Worm (Caenorhabditis elegans): ENCODE measurements around the gene mrpl-22.
A peak's percentile ranks its signal among the peaks of the same experiment; 100 is the strongest.

The mrpl-22 gene

DNA sequence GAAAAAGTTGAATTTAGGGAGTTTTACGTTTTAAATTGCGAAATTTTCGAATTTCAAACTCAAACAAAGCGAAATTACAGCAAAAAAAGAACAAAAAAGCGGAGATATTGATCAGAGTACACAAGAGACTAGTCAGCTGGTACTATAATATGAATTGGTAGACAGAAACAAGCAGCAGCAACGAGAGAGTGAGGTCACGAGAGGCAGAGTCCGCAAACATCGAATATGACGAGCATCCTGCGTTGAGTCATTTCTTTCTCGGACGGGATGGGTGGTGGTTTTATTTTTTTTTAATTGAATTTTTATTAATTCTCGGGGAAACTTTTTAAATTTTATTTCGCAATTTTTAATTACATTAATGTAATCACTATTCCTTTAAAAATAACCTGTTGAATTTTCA, 15.6 kb upstream of the mrpl-22 start:
- TF ChIP-seq ceh-39 (tag; optimal IDR thresholded peaks at IDR 0.05) (no peak), mep-1 (tag; optimal IDR thresholded peaks at IDR 0.05) (peak; percentile 64), lsy-2 (tag; optimal IDR thresholded peaks at IDR 0.05) (peak; percentile 58), nhr-237 (tag; optimal IDR thresholded peaks at IDR 0.05) (peak; percentile 15), ces-1 (GFP tag; optimal IDR thresholded peaks at IDR 0.05) (peak; percentile 54), M03D4.4 (tag; optimal IDR thresholded peaks at IDR 0.05) (no peak), lin-13 (tag; optimal IDR thresholded peaks at IDR 0.05) (peak; percentile 36), pha-4 (tag; optimal IDR thresholded peaks at IDR 0.05) (peak; percentile 51), sptf-1 (tag; optimal IDR thresholded peaks at IDR 0.05) (no peak), nhr-28 (tag; optimal IDR thresholded peaks at IDR 0.05) (no peak), ceh-83 (GFP tag; optimal IDR thresholded peaks at IDR 0.05) (no peak), tbx-8 (GFP tag; optimal IDR thresholded peaks at IDR 0.05) (no peak), nhr-76 (tag; optimal IDR thresholded peaks at IDR 0.05) (no peak)

DNA sequence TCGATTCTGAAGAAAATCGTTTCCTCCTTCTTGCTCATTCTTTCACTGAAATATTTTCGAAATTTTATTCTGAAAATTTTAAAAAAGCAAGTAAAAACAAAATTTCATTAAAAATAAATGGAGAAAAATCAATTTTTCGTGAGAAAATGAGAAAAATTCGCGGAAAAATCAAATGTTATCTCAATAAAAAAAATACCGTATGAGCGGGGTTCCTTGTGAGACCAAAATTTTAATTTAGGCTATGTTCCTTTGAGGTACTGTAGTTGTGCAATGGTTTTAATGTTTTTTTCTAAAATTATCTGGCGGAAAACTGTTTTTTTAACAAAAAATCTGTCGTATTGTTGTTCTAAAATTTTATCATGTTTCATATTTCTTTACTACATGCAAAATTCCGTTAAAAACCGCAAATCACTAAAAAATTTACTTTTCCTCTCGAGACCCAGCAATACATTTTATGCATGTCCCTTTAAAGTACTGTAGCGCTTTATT, 15.1 kb upstream of the mrpl-22 start, which contains the start of gene epg-6:
Gene epg-6 (minus strand): TSS at position 51 of the 489 bp plus-strand sequence.
- no peak for TF ChIP-seq ztf-11 (tag; optimal IDR thresholded peaks at IDR 0.05)
- no peak for TF ChIP-seq elt-1 (tag; optimal IDR thresholded peaks at IDR 0.05; ENCODE audit: borderline replicate concordance, insufficient read depth)
- TF ChIP-seq ceh-39 (tag; optimal IDR thresholded peaks at IDR 0.05): no peak
- TF ChIP-seq pha-4 (tag; optimal IDR thresholded peaks at IDR 0.05): no peak
- no peak for TF ChIP-seq bed-3 (GFP tag; optimal IDR thresholded peaks at IDR 0.05)
- TF ChIP-seq drap-1 (GFP tag; optimal IDR thresholded peaks at IDR 0.05): no peak
- TF ChIP-seq unc-39 (tag; optimal IDR thresholded peaks at IDR 0.05): no peak
- no peak for TF ChIP-seq nhr-12 (tag; optimal IDR thresholded peaks at IDR 0.05)
- TF ChIP-seq zip-8 (tag; optimal IDR thresholded peaks at IDR 0.05): no peak
- TF ChIP-seq ham-2 (GFP tag; optimal IDR thresholded peaks at IDR 0.05): no peak
- TF ChIP-seq cnd-1 (tag; optimal IDR thresholded peaks at IDR 0.05): no peak
- TF ChIP-seq nhr-76 (tag; optimal IDR thresholded peaks at IDR 0.05): no peak
- no peak for TF ChIP-seq sptf-1 (tag; optimal IDR thresholded peaks at IDR 0.05)
- no peak for TF ChIP-seq sem-2 (GFP tag; optimal IDR thresholded peaks at IDR 0.05)
- TF ChIP-seq blmp-1 (tag; optimal IDR thresholded peaks at IDR 0.05): no peak
- TF ChIP-seq nhr-28 (tag; optimal IDR thresholded peaks at IDR 0.05): no peak
- TF ChIP-seq hlh-1 (tag; optimal IDR thresholded peaks at IDR 0.05): no peak
- no peak for TF ChIP-seq ces-1 (GFP tag; optimal IDR thresholded peaks at IDR 0.05)
- no peak for TF ChIP-seq tbx-8 (GFP tag; optimal IDR thresholded peaks at IDR 0.05)
- TF ChIP-seq nhr-2 (tag; optimal IDR thresholded peaks at IDR 0.05): no peak

DNA sequence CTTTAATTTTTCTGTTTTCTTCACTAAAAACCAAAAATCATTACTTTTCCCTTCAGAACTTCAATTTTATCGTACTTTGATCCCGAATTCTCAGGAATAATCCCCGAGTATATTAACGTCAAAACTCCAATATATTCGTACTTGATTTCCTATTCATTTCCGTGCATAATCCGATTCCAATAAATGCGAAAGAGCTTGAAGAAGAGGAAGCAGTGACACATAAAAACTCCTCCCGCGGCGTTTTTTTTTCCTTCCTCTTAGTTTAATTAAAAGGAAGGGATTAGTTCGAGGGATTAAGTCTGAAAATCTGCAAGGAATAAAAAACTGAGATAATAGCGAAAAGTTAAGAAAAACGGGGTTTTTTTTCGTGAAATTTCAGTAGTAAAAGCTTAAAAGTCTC, 14.4 kb upstream of the mrpl-22 start:
- TF ChIP-seq unc-120 (tag; optimal IDR thresholded peaks at IDR 0.05; ENCODE audit: poor library complexity, severe bottlenecking) (no peak), nhr-28 (tag; optimal IDR thresholded peaks at IDR 0.05) (no peak), blmp-1 (tag; optimal IDR thresholded peaks at IDR 0.05) (no peak), ham-2 (GFP tag; optimal IDR thresholded peaks at IDR 0.05) (no peak), flh-1 (GFP tag; optimal IDR thresholded peaks at IDR 0.05) (no peak), lsy-2 (tag; optimal IDR thresholded peaks at IDR 0.05) (no peak), ces-1 (GFP tag; optimal IDR thresholded peaks at IDR 0.05) (no peak), tbx-8 (GFP tag; optimal IDR thresholded peaks at IDR 0.05) (no peak)

DNA sequence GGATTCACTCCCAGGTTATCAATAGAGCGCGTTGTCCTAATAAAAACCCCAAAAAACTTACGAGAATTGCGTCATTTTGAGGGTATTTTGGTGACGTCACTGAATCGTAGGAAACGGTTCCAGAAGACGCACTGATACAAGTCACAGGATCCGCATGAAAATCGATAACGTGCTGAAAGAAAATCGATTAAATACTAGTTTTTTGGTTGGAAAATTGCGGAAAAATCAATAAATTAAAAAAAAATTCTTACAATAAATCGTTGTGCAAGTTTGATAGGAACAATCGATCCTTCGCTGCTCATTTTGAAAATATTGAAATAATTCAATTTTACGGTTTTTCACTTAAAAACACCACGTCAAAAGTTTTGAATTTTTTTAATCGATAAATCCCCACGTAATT, 12.0 kb upstream of the mrpl-22 start, which contains the start of gene Y39A1A.2:
Gene Y39A1A.2 (minus strand): TSS at position 319 of the 400 bp plus-strand sequence.
- no peak for TF ChIP-seq mep-1 (tag; optimal IDR thresholded peaks at IDR 0.05)
- peak; percentile 76 for TF ChIP-seq zip-8 (tag; optimal IDR thresholded peaks at IDR 0.05)

DNA sequence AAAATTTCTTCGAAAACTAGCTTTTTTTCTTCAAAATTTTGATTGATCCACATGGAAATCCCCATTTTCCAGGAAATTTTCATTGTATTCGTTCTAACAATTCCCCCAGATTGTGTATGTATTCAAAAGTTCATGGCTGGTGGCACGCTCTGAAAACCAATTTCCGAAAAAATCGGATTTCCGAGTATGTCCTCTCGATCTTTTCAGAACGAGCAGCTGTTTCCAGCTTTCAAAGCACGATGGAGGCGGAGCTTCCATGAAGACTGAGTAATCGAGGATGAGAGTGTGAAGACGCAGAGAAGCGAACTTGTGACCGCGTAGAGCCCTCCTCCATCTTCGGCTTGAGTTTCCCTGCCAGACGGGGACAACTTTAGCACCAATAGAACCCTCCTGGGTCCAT, 10.9 kb upstream of the mrpl-22 start:
- TF ChIP-seq nhr-12 (tag; optimal IDR thresholded peaks at IDR 0.05) (no peak), mls-2 (tag; optimal IDR thresholded peaks at IDR 0.05) (no peak), elt-3 (tag; optimal IDR thresholded peaks at IDR 0.05) (no peak), unc-120 (tag; optimal IDR thresholded peaks at IDR 0.05; ENCODE audit: poor library complexity, severe bottlenecking) (no peak), zip-8 (tag; optimal IDR thresholded peaks at IDR 0.05) (no peak), unc-62 (GFP tag; optimal IDR thresholded peaks at IDR 0.05) (no peak), ceh-43 (GFP tag; optimal IDR thresholded peaks at IDR 0.05) (no peak), M03D4.4 (tag; optimal IDR thresholded peaks at IDR 0.05) (no peak), snpc-4 (tag; optimal IDR thresholded peaks at IDR 0.05) (no peak), unc-39 (tag; optimal IDR thresholded peaks at IDR 0.05) (no peak), sptf-1 (tag; optimal IDR thresholded peaks at IDR 0.05) (no peak), sem-2 (GFP tag; optimal IDR thresholded peaks at IDR 0.05) (no peak), nhr-2 (tag; optimal IDR thresholded peaks at IDR 0.05) (no peak), lin-13 (tag; optimal IDR thresholded peaks at IDR 0.05) (no peak), pha-4 (tag; optimal IDR thresholded peaks at IDR 0.05) (no peak), hlh-1 (tag; optimal IDR thresholded peaks at IDR 0.05) (no peak)
